Worm (Caenorhabditis elegans) whole organism, midembryonic: ENCODE data around the gene Y46G5A.23.

Source experiments
- T22C8.4 ChIP-seq: fragments of 200-800 bp; sonication (Bioruptor generic); IDR thresholded peaks from 2 replicates; pipeline ENCODE4 v1.3.6; 2022; ENCODE audit warnings: missing genetic modification characterization, missing compliant biosample characterization
- cog-1 ChIP-seq: sonication (generic microtip); optimal IDR thresholded peaks from 2 replicates; lab custom pipeline; 2016; ENCODE audit warnings: missing genetic modification characterization, missing compliant biosample characterization
- flt-1 ChIP-seq: fragments of 200-800 bp; sonication (Bioruptor generic); IDR thresholded peaks from 2 replicates; pipeline ENCODE4 v1.3.6; 2022; ENCODE audit warnings: missing genetic modification characterization, missing compliant biosample characterization
- klf-2 ChIP-seq: fragments of 200-800 bp; sonication (Bioruptor generic); conservative IDR thresholded peaks from 2 replicates; pipeline ENCODE4 v1.3.6; 2022; ENCODE audit warnings: missing genetic modification reagents, missing genetic modification characterization, missing compliant biosample characterization
- med-1 ChIP-seq: sonication (generic microtip); optimal IDR thresholded peaks from 2 replicates; lab custom pipeline; 2017; ENCODE audit warnings: missing genetic modification characterization, mild to moderate bottlenecking, missing compliant biosample characterization, antibody characterized with exemption, missing genetic modification reagents; ENCODE audit not compliant: insufficient read depth
- ref-1 ChIP-seq: fragments of 200-800 bp; sonication (Bioruptor generic); conservative IDR thresholded peaks from 2 replicates; pipeline ENCODE4 v1.3.6; 2022; ENCODE audit warnings: missing genetic modification reagents, missing genetic modification characterization, missing compliant biosample characterization
- tab-1 ChIP-seq: fragments of 200-800 bp; sonication (Bioruptor generic); IDR thresholded peaks from 2 replicates; pipeline ENCODE4 v1.3.6; 2022; ENCODE audit warnings: missing genetic modification characterization, missing compliant biosample characterization
- ztf-23 ChIP-seq: fragments of 200-800 bp; sonication (Bioruptor generic); IDR thresholded peaks from 2 replicates; pipeline ENCODE4 v1.3.6; 2022; ENCODE audit warnings: missing genetic modification reagents, missing genetic modification characterization, missing compliant biosample characterization
- ztf-29 ChIP-seq: fragments of 200-800 bp; sonication (Bioruptor generic); IDR thresholded peaks from 2 replicates; pipeline ENCODE4 v1.3.6; 2022; ENCODE audit warnings: missing genetic modification reagents, missing genetic modification characterization, missing compliant biosample characterization

Gene Y46G5A.23

DNA sequence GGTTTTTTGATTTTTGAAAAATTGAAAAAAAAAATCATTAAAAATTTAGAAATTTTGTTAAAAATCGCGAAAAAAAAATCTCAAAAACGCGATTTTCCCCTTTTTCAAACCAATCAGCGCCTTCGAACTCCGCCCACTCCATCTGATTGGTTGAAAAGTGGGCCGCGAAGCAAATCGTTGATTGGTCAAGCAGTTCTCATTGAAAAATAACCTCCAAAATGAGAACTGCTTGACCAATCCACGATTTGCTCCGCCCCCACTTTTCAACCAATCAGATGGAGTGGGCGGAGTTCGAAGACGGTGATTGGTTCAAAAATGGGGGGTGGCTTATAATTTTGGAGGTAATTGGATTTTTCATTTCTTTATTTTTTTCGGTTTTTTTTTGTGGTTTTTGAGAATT lies 38.4 kb downstream of the Y46G5A.23 start:
- TF ChIP-seq ref-1 (GFP tag; lab: Robert Waterston, UW) (no peak), flt-1 (GFP tag; lab: Robert Waterston, UW) (no peak), med-1 (GFP tag; lab: Kevin White, UChicago) (no peak), T22C8.4 (GFP tag; lab: Robert Waterston, UW) (0 out of 2 replicates have a peak, but pooled peaks have one; percentile 12), tab-1 (GFP tag; lab: Robert Waterston, UW) (no peak), cog-1 (no peak), klf-2 (GFP tag; lab: Robert Waterston, UW) (no peak), ztf-23 (GFP tag; lab: Robert Waterston, UW) (no peak), ztf-29 (no peak)

DNA sequence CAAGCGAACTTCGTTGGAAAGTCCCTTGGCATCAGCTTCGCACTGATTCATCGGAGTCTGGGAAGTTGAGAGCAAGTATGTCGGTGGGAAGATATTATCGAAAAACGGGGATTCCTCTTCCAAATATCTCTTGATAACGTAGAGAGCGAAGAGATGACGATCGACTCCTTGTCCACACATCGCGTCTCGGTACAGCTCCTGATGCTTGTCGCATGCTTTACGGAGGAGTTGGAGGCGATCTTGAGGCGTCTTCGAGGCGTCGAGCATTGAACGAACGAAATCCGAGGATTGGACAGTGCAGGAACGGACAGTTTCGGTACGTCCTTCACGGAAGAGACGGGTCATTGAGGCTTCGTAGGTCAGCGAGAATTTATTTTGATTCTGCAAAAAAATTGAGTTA lies 39.3 kb downstream of the Y46G5A.23 start:
- no peak for TF ChIP-seq med-1 (GFP tag; lab: Kevin White, UChicago)
- no peak for TF ChIP-seq tab-1 (GFP tag; lab: Robert Waterston, UW)
- TF ChIP-seq ztf-29, result no peak
- TF ChIP-seq klf-2 (GFP tag; lab: Robert Waterston, UW), result no peak

ce11 chrII:12787831-12788248 lies 40.9 kb downstream of the Y46G5A.23 start, which contains the start of gene alkb-7:
alkb-7 (minus strand) TSS chrII:12788153.
- 0 out of 2 replicates have a peak, but pooled peaks have one; percentile 34 for TF ChIP-seq tab-1 (GFP tag; lab: Robert Waterston, UW)
- no peak for TF ChIP-seq med-1 (GFP tag; lab: Kevin White, UChicago)

ce11 chrII:12785391-12785790 lies 43.4 kb downstream of the Y46G5A.23 start, which contains the start of gene Y46G5A.15:
Y46G5A.15 (minus strand) TSS chrII:12785416.
- TF ChIP-seq ztf-23 (GFP tag; lab: Robert Waterston, UW) (no peak), ref-1 (GFP tag; lab: Robert Waterston, UW) (no peak), tab-1 (GFP tag; lab: Robert Waterston, UW) (no peak), med-1 (GFP tag; lab: Kevin White, UChicago) (no peak), ztf-29 (no peak), cog-1 (no peak), flt-1 (GFP tag; lab: Robert Waterston, UW) (no peak), klf-2 (GFP tag; lab: Robert Waterston, UW) (no peak)
